Worm (Caenorhabditis elegans): ENCODE data around the gene npp-3.

DNA sequence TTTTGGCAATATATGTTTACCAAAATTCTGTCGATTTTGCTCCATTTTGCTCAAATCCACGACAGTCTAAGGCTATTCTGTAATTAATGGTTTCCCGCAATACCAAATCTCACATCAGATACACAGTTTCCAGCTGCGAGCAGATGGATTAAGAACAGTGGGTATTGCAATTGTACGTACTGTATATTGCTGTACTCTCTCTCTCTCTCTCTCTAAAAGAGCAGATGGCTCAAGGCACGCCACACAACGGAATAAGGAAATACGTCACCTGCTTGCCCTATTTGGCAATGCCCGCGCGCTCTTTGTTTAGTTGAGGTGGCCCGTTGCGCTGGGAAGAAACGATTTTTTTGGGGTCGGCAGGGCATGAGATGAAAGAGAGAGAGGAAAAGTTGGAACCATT is 16.0 kb upstream of the npp-3 start:
- TF ChIP-seq ama-1 (optimal IDR thresholded peaks at IDR 0.05), result no peak
- no peak for TF ChIP-seq unc-62 (GFP tag; optimal IDR thresholded peaks at IDR 0.05)
- no peak for TF ChIP-seq nhr-23 (tag; optimal IDR thresholded peaks at IDR 0.05)
- no peak for TF ChIP-seq skn-1 (tag; optimal IDR thresholded peaks at IDR 0.05)
- no peak for TF ChIP-seq egl-27 (tag; optimal IDR thresholded peaks at IDR 0.05)
- no peak for TF ChIP-seq mdl-1 (tag; optimal IDR thresholded peaks at IDR 0.05)
- no peak for TF ChIP-seq gmeb-1 (tag; optimal IDR thresholded peaks at IDR 0.05)
